Worm (Caenorhabditis elegans) whole organism, L2 larva: ENCODE measurements around the gene F46B6.2.

Experiments
- ama-1 ChIP-seq: fragments of 150-350 bp; optimal IDR thresholded peaks from 2 replicates; lab custom pipeline; 2018; ENCODE audit warnings: inconsistent platforms
- dmd-4 ChIP-seq: sonication (generic microtip); optimal IDR thresholded peaks from 2 replicates; lab custom pipeline; 2017; ENCODE audit warnings: missing biosample characterization, missing genetic modification characterization
- lsy-2 ChIP-seq, 2 experiments: fragments of 150-350 bp in 1 of 2; sonication (generic microtip) in 1 of 2; optimal IDR thresholded peaks; 2 replicates each; lab custom pipeline; 2014 to 2017; ENCODE audit warnings: missing biosample characterization in 2 of 2, missing genetic modification characterization in 2 of 2
- nhr-25 ChIP-seq: fragments of 150-350 bp; sonication (generic microtip); optimal IDR thresholded peaks from 3 replicates; lab custom pipeline; 2014; ENCODE audit warnings: missing biosample characterization, missing genetic modification characterization
- snpc-4 ChIP-seq: fragments of 150-350 bp; optimal IDR thresholded peaks from 2 replicates; lab custom pipeline; 2014; ENCODE audit warnings: missing biosample characterization, missing genetic modification characterization
- unc-62 ChIP-seq: fragments of 150-350 bp; optimal IDR thresholded peaks from 2 replicates; lab custom pipeline; 2014; ENCODE audit warnings: missing biosample characterization, missing genetic modification reagents, missing genetic modification characterization

- TF ChIP-seq dmd-4 (tag; lab: Kevin White, UChicago) (no peak), snpc-4 (no peak), lsy-2 (tag; optimal IDR thresholded peaks at IDR 0.05; lab: Kevin White, UChicago) (no peak), unc-62 (GFP tag; lab: Kevin White, UChicago) (no peak), nhr-25 (tag; lab: Kevin White, UChicago) (no peak), ama-1 (lab: Kevin White, UChicago) (no peak)
Measured at ce11 chrV:9794997-9795396, 22.9 kb downstream of the F46B6.2 start.
